Fruit fly (Drosophila melanogaster) S2 (cell line): ENCODE measurements around the gene CG11069.

Experiments used
- CG8478 ChIP-seq: fragments of >200 bp; optimal IDR thresholded peaks from 2 replicates; lab custom pipeline; 2018
- CTCF ChIP-seq, 2 experiments: fragments of >200 bp; optimal IDR thresholded peaks; 2 replicates each; lab custom pipeline; 2018

The CG11069 gene

DNA sequence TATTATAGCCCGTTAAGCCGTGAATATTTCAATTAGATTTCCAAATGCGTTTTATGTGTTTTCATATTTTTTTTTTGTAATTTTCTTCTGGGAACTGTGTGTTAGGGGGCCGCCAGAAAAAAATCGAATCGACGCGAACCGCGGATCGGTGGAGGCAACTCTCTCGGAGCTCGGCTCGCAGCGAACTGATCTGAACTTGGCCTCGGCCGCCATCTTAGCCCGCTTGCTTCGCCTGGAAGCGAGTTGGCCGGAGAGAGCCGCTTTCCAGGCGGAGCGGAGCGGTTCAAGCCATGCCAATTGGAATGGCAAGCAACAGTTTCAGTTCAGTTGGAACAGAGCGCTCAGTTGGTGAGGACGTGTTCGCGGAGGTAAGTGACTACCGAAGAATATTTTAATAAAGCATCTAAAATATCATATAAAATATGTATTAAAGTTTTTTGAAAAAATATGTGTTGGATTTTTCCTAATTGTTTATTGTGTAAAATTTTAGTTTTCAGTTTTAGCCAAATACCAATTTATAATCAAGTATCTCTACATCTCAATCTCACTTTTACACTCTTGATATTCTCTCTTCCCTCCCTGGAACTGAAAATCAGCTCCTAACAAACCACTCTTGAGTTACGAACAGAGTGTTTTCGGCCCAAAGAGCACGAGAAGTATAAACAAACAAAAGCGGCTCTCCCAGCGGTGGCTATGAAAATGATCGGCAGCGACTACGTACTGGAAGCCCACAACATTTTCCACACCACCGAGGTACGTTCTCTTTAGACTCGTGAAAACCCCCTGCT lies at the start of gene CG11069, which contains the start of gene CG31121:
Gene CG11069 (plus strand): TSS at position 324 of the 788 bp plus-strand sequence.
Gene CG31121 (minus strand): TSS at position 187 of the 788 bp plus-strand sequence.
- TF ChIP-seq CTCF (optimal IDR thresholded peaks at IDR 0.05; lab: Kevin White, UChicago) = no peak
- no peak for TF ChIP-seq CG8478 (lab: Kevin White, UChicago)

DNA sequence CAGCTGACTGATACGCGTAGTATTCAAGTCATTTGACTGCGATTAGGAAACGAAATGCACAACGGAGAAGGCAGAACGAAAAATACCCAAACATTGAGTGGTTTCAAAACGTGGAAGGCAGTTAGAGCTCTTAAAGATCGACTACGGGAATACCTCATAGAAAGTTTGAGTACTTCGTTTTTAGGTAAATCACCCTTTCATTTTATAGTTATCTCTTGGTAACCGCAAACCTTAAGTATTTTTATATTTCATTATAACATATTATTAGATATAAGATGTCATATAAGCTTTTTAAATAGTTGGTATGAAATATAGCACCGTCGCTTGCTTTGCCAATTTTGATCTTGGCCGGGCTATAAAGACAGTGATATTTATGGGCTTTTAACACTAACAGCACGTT lies 49.4 kb upstream of the CG11069 start:
- no peak for TF ChIP-seq CG8478 (lab: Kevin White, UChicago)
- TF ChIP-seq CTCF (optimal IDR thresholded peaks at IDR 0.05; lab: Kevin White, UChicago) = no peak

DNA sequence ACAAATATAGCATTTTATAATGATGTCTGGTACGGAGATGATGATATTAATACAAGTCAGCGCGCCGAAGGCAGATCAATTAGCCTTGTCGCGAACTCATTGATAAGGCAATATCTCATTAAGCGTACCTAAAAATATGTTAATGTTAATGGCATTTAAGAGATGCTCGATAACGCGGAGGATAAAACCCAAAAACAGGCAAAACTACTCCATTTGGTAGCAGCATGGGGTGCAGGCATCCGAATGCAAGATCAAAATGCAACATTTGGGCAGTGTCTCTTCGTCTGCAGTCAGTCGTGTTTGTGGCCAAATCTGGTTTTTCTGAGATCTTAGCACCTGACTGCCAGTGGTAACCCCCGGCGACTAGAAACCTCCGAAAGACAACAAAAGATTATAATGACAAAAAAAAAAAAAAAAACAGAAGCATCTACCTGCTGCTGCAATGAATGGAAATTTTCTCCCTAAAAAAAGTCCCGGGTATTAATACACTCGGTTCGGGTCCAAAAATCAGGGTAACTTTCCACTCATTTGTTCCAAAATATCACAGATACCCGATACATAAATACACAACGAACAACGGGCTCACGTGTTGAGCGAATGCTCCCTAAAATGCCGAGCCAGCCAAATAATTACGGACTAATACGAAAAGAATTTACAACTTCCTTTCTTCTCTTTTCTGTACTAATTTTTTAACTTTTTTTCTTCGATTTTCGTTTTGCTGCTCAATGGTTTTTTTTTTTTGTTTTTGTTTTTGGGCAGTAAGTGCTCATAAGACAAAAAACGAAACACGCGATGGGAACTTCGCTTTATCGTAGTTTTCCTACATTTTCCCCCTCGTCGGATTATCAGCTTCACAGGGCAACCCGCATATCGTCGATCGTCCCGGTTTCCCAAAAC lies 48.3 kb upstream of the CG11069 start:
- TF ChIP-seq CTCF (optimal IDR thresholded peaks at IDR 0.05; lab: Kevin White, UChicago) (no peak), CG8478 (lab: Kevin White, UChicago) (no peak)

DNA sequence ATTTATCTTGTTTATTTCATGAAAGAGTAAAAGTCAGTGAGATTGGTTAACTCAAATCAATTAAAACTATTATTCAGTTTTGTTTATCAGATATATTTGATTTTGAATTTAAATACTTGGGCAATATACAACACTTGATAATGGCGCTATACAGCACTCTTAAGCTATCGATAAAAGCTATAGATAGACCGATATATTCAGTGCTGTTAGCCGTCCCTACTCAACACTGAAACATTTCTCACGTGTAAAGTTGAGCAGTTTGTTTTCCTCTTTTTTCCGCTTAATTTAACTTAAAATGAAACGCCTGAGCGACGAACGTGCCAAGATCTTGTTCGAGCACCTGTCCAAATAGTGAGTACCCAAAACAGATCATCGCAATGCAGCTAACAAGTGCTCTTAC lies 44.1 kb upstream of the CG11069 start, which contains the start of gene CG7006:
Gene CG7006 (plus strand): TSS at position 208 of the 400 bp plus-strand sequence.
- no peak for TF ChIP-seq CTCF (optimal IDR thresholded peaks at IDR 0.05; lab: Kevin White, UChicago)
- TF ChIP-seq CG8478 (lab: Kevin White, UChicago) = no peak

DNA sequence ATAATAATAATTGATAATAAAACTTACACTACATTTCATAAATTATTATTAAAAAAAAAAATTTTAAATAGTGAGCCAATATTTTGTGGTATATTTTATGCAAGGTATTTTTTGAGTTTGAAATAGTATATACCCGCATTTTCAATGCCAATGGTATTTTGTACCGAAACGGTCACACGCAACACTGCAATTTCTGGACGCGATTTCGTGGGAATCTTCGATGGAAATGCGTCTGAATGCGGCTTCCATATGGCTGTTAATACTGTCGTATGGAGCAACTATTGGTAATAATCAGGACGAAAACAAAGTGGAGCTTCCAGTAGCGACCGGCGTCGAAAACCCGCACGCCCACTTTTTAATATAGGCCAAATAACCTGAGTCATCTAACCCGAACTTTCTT lies 43.1 kb upstream of the CG11069 start, which contains the start of gene Nct:
Gene Nct (plus strand): TSS at position 173 of the 400 bp plus-strand sequence.
- TF ChIP-seq CG8478 (lab: Kevin White, UChicago) (no peak), CTCF (optimal IDR thresholded peaks at IDR 0.05; lab: Kevin White, UChicago) (no peak)

DNA sequence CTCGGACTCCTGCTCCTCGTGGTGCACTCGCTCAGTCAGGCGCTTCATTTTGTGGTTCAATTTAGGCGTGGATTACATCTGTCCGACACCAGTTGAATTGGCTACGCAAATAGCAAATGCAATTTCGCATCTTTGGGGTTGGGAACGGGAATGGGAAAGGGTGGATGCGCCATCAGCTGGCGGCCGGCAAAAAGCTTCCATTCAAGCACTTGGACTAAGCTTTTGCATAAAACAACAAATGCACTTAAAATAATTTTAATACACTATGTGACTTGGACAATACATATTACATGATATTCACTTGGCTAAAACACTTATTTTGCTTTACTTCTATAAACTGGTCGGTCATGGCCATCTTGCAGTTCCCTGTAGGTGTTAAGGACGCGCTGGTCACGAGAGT lies 38.4 kb upstream of the CG11069 start, which contains the start of gene HDAC11:
Gene HDAC11 (minus strand): TSS at position 101 of the 400 bp plus-strand sequence.
- TF ChIP-seq CTCF (optimal IDR thresholded peaks at IDR 0.05; lab: Kevin White, UChicago) = no peak
- TF ChIP-seq CG8478 (lab: Kevin White, UChicago) = no peak

DNA sequence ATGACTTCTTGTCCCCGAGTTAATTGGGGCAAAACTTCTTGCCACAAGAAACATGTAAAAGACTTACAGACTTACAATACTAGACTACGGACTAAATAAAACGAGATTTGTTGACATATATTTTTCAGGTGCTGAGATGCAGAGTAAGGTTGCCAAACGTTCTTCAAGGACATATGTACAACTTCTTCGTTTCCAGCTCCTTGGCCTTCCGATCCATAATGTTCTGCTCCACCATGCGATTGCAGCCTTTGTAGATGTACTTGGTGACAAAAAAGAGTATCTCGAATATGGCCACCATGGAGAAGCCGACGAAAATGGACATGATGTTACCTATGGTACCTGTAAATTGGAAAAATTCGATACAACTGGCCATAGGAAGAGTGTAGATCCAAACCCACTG lies 37.1 kb upstream of the CG11069 start, which contains the start of gene CAH4:
Gene CAH4 (minus strand): TSS at position 101 of the 400 bp plus-strand sequence.
- TF ChIP-seq CTCF (optimal IDR thresholded peaks at IDR 0.05; lab: Kevin White, UChicago) (no peak), CG8478 (lab: Kevin White, UChicago) (no peak)

DNA sequence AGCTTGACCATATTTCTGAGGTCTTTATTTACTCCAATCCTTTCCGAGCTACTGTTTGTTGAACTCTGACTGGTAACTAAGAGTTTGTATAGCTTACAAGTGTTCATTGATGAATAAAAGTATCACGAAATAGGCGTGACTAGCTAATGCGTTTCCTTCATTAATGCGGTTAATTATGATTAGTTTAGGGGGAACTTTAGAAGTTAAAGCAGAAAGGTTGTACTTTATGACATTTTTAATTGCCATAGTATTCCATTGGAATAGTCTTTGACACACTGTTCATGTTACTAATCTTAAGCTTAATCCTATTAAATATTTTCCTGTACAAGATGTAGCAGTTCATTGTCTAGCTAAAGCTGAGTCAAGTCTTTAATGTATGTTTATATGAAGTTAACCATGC lies 34.8 kb upstream of the CG11069 start, which contains the start of gene ppk22:
Gene ppk22 (minus strand): TSS at position 101 of the 400 bp plus-strand sequence.
- TF ChIP-seq CTCF (optimal IDR thresholded peaks at IDR 0.05; lab: Kevin White, UChicago) = no peak
- no peak for TF ChIP-seq CG8478 (lab: Kevin White, UChicago)

DNA sequence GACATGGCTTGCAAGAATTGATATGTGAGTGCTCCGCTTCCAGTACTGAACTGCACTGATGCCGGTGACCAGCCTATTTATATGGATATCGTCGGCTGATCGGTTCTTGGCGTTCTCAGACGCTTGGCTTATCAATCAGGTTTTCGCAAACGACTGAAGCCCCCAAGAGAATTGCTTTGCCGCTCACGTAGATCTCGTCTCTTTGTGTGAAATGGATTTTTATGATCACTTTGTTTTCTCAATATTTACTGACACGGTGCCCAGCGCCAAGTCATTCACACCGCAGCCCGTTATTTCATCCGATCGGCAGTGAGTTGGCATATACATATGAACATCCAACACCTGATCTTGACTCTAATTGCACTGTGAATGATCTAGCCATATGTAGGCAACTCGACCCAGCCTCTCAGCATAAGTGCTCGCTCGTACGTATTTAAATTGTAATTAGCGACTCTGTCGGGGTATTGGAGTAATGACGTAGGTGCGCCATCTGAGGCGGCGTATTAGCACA lies 34.2 kb upstream of the CG11069 start, which contains the start of gene CG13639:
Gene CG13639 (minus strand): TSS at position 51 of the 511 bp plus-strand sequence.
- TF ChIP-seq CG8478 (lab: Kevin White, UChicago) = no peak
- no peak for TF ChIP-seq CTCF (optimal IDR thresholded peaks at IDR 0.05; lab: Kevin White, UChicago)

DNA sequence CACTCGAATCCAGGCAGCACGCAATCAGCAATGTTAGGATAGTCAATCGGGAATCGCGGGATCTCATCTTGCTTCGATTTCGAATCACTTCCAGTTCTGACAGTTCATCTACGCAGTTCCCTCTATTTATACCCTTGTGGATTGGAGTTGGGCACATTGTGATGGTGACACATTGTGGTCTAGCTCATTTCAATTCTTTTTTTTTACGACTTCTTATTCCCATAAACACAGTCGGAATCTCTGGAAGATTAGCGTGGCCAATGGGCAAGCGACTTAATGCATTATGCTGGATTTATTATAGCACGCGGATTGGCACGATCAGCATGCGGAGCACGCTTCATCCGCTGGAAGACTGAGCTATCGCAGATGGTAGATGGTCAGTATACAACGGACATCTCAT lies 32.5 kb upstream of the CG11069 start, which contains the start of gene CG13640:
Gene CG13640 (minus strand): TSS at position 101 of the 400 bp plus-strand sequence.
- no peak for TF ChIP-seq CTCF (optimal IDR thresholded peaks at IDR 0.05; lab: Kevin White, UChicago)
- no peak for TF ChIP-seq CG8478 (lab: Kevin White, UChicago)

DNA sequence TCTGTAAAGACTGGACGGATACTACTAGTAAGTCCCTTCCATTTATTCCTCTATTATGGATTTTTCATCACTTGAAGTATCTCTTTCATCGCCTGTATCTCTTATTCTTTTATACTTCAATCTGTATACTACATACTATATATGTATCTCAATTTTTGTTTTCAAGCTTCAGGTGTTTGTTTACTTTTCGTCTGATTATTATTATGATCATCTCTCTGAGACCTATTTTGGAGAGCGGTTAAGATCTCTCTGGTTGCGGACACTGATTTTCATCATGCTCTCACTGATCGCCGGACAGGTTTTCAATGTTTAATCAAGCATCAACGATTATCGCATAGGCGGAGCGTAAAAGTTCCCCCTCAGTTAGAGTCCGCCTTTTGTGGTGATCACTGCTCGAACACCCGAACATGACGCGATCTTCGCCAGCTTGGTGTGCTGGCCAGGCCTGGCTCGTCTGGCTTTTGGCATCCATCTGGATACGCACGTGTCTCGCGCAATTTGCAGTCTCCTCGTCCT lies 31.9 kb upstream of the CG11069 start, which contains the start of gene CG7016:
Gene CG7016 (plus strand): TSS at position 358 of the 516 bp plus-strand sequence.
- TF ChIP-seq CG8478 (lab: Kevin White, UChicago) = no peak
- TF ChIP-seq CTCF (optimal IDR thresholded peaks at IDR 0.05; lab: Kevin White, UChicago) = no peak

DNA sequence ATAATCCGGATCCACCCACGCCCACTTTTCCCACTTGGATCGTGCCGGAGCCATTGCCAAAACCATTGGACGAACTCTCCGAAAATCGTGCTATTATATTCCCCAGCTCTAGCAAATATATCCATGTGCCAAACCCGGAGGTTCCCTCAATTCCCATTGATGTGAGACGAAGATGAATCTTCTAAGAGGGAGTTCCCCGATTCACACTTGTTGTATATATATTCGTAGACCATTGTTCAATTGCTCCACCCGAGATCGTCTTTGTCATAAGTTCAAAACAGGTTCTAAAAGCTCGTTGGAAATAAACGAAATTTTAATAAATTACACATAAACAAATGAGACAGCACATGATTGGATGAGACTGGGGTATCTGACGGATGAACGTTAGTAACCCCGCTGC lies 30.6 kb upstream of the CG11069 start:
- TF ChIP-seq CG8478 (lab: Kevin White, UChicago) (no peak), CTCF (optimal IDR thresholded peaks at IDR 0.05; lab: Kevin White, UChicago) (no peak)

DNA sequence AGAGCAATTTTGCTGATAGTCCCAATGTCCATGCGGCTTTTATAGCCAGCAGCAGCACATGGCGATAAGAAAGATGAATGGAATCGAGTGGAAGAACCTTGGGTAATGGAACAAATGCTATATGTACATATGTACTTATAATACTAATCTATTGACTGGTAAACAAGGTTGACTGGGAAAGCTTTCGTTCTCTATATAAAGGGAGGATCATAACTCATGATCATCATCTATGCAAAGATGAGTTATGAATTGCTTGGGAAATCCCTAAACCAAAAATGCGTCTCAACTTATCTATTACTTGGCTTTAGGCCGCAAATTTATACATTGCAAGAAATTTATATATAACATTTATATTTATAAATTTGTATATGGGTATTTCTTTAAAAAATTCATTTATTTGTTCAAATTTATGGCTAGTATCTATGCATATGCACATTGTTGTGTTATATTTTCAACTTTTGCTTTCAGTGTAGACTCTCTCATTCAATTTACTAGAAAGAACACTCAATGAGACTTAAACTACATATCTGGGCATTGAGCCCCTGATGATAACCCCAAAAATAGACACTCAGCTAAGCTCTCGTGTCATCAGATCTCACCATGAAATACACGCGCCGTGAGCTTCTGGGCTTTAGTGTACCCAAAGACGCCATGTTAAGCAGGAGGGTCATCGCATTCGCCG lies 29.7 kb upstream of the CG11069 start, which contains the start of the genes Srg1 and Elal:
Gene Srg1 (minus strand): TSS at position 14 of the 682 bp plus-strand sequence.
Gene Elal (plus strand): TSS at position 632 of the 682 bp plus-strand sequence.
- no peak for TF ChIP-seq CTCF (optimal IDR thresholded peaks at IDR 0.05; lab: Kevin White, UChicago)
- no peak for TF ChIP-seq CG8478 (lab: Kevin White, UChicago)
